Worm (Caenorhabditis elegans) whole organism, early embryonic: ENCODE measurements around the gene acl-2.

ENCODE experiments used
- F13C5.2 ChIP-seq: sonication (generic microtip); optimal IDR thresholded peaks from 2 replicates; lab custom pipeline; 2017; ENCODE audit warnings: mild to moderate bottlenecking, missing genetic modification characterization, inconsistent platforms, missing compliant biosample characterization
- ama-1 ChIP-seq: fragments of 150-350 bp; optimal IDR thresholded peaks from 2 replicates; lab custom pipeline; 2014
- ceh-13 ChIP-seq: fragments of 200-800 bp; sonication (Bioruptor generic); optimal IDR thresholded peaks from 2 replicates; lab custom pipeline; 2018; ENCODE audit warnings: mild to moderate bottlenecking, missing genetic modification characterization, missing compliant biosample characterization
- ceh-36 ChIP-seq: sonication (generic microtip); optimal IDR thresholded peaks from 2 replicates; lab custom pipeline; 2016; ENCODE audit warnings: missing genetic modification characterization, inconsistent platforms, missing compliant biosample characterization
- flt-1 ChIP-seq: fragments of 200-800 bp; sonication (Bioruptor generic); IDR thresholded peaks from 2 replicates; pipeline ENCODE4 v1.3.6; 2022; ENCODE audit warnings: missing genetic modification characterization, missing compliant biosample characterization
- hmbx-1 ChIP-seq: sonication (generic microtip); optimal IDR thresholded peaks from 2 replicates; lab custom pipeline; 2016; ENCODE audit warnings: mild to moderate bottlenecking, missing genetic modification characterization, missing compliant biosample characterization
- tbx-11 ChIP-seq: fragments of 200-800 bp; sonication (Bioruptor generic); IDR thresholded peaks from 2 replicates; pipeline ENCODE4 v1.3.6; 2022; ENCODE audit warnings: missing genetic modification characterization, missing compliant biosample characterization
- tra-4 ChIP-seq: sonication (generic microtip); optimal IDR thresholded peaks from 2 replicates; lab custom pipeline; 2017; ENCODE audit warnings: missing genetic modification characterization, missing compliant biosample characterization

DNA sequence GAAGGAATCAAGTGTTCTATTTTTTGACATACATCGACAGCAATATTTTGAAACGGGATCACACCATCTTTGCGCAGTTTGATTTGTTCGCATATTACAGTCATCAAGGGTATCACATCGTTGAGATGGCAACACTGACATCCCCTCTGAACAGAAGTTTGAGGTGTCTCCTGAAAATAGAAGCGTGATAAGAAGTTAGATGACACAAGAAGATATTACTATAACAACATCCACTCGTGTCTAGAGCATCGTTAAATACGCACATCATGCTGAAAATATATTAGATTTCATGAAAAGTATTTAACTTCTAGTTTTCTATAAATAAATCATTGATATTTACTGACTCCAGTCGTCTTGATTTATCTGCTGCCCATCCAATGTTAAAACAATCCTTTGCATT is 41.8 kb upstream of the acl-2 start:
- TF ChIP-seq ama-1, result no peak
- no peak for TF ChIP-seq ceh-13 (GFP tag; lab: Kevin White, UChicago)
- TF ChIP-seq hmbx-1 (tag; lab: Kevin White, UChicago), result no peak
- TF ChIP-seq flt-1 (GFP tag; lab: Robert Waterston, UW), result no peak
- no peak for TF ChIP-seq tbx-11 (GFP tag; lab: Robert Waterston, UW)
- TF ChIP-seq tra-4, result no peak
- no peak for TF ChIP-seq F13C5.2
- TF ChIP-seq ceh-36 (tag; lab: Kevin White, UChicago), result no peak
